Worm (Caenorhabditis elegans) whole organism, L4/young adult: ENCODE results near the gene mib-1.

Experiments used
- W03F9.2 ChIP-seq: fragments of 150-350 bp; optimal IDR thresholded peaks from 2 replicates; lab custom pipeline; 2014; ENCODE audit warnings: missing biosample characterization, missing genetic modification characterization
- dao-5 ChIP-seq: sonication (generic microtip); optimal IDR thresholded peaks from 2 replicates; lab custom pipeline; 2016; ENCODE audit warnings: missing genotype, missing genetic modification characterization, moderate library complexity, missing compliant biosample characterization
- him-1 ChIP-seq: sonication (generic microtip); optimal IDR thresholded peaks from 2 replicates; lab custom pipeline; 2016; ENCODE audit warnings: missing genotype, missing genetic modification reagents, missing genetic modification characterization, missing compliant biosample characterization

The mib-1 gene

ce11 chrIII:11286069-11286468 lies 4.4 kb downstream of the mib-1 start:
- TF ChIP-seq W03F9.2 (tag; lab: Kevin White, UChicago) (no peak), him-1 (tag; lab: Kevin White, UChicago) (no peak), dao-5 (tag; lab: Kevin White, UChicago) (no peak)

- TF ChIP-seq dao-5 (tag; lab: Kevin White, UChicago): no peak
- no peak for TF ChIP-seq W03F9.2 (tag; lab: Kevin White, UChicago)
- no peak for TF ChIP-seq him-1 (tag; lab: Kevin White, UChicago)
These were observed 6.8 kb downstream of the mib-1 start for ce11 chrIII:11283648-11284047.

- TF ChIP-seq dao-5 (tag; lab: Kevin White, UChicago) (no peak), him-1 (tag; lab: Kevin White, UChicago) (no peak), W03F9.2 (tag; lab: Kevin White, UChicago) (no peak)
These were observed 10.5 kb downstream of the mib-1 start for ce11 chrIII:11279954-11280353.

- TF ChIP-seq W03F9.2 (tag; lab: Kevin White, UChicago): no peak
- no peak for TF ChIP-seq dao-5 (tag; lab: Kevin White, UChicago)
- TF ChIP-seq him-1 (tag; lab: Kevin White, UChicago): no peak
These were observed 11.7 kb downstream of the mib-1 start, which contains the start of gene Y47D3A.21 for ce11 chrIII:11278817-11279216. Y47D3A.21 (minus strand) TSS chrIII:11278917.

ce11 chrIII:11274590-11275116 lies 15.8 kb downstream of the mib-1 start, which contains the start of gene Y47D3A.20:
Y47D3A.20 (plus strand) TSS chrIII:11275066.
- TF ChIP-seq him-1 (tag; lab: Kevin White, UChicago): no peak
- TF ChIP-seq W03F9.2 (tag; lab: Kevin White, UChicago): no peak
- no peak for TF ChIP-seq dao-5 (tag; lab: Kevin White, UChicago)

ce11 chrIII:11270795-11271194 lies 19.7 kb downstream of the mib-1 start, which contains the start of gene obr-1:
obr-1 (minus strand) TSS chrIII:11270895.
- no peak for TF ChIP-seq W03F9.2 (tag; lab: Kevin White, UChicago)
- no peak for TF ChIP-seq him-1 (tag; lab: Kevin White, UChicago)
- TF ChIP-seq dao-5 (tag; lab: Kevin White, UChicago): no peak

- no peak for TF ChIP-seq W03F9.2 (tag; lab: Kevin White, UChicago)
These were observed 21.3 kb downstream of the mib-1 start for ce11 chrIII:11269206-11269605.

- TF ChIP-seq dao-5 (tag; lab: Kevin White, UChicago) (no peak), him-1 (tag; lab: Kevin White, UChicago) (no peak), W03F9.2 (tag; lab: Kevin White, UChicago) (no peak)
These were observed 21.9 kb downstream of the mib-1 start for ce11 chrIII:11268532-11268931.

- TF ChIP-seq dao-5 (tag; lab: Kevin White, UChicago) (no peak), W03F9.2 (tag; lab: Kevin White, UChicago) (no peak), him-1 (tag; lab: Kevin White, UChicago) (no peak)
These were observed 23.1 kb downstream of the mib-1 start for ce11 chrIII:11267372-11267771.

ce11 chrIII:11262089-11262488 lies 28.4 kb downstream of the mib-1 start:
- no peak for TF ChIP-seq him-1 (tag; lab: Kevin White, UChicago)
- TF ChIP-seq dao-5 (tag; lab: Kevin White, UChicago): no peak
- TF ChIP-seq W03F9.2 (tag; lab: Kevin White, UChicago): no peak

ce11 chrIII:11255072-11255471 lies 35.4 kb downstream of the mib-1 start:
- TF ChIP-seq dao-5 (tag; lab: Kevin White, UChicago): no peak
- no peak for TF ChIP-seq W03F9.2 (tag; lab: Kevin White, UChicago)
- no peak for TF ChIP-seq him-1 (tag; lab: Kevin White, UChicago)

- TF ChIP-seq dao-5 (tag; lab: Kevin White, UChicago) (no peak), W03F9.2 (tag; lab: Kevin White, UChicago) (no peak), him-1 (tag; lab: Kevin White, UChicago) (no peak)
These were observed 38.6 kb downstream of the mib-1 start, which contains the start of gene Y47D3A.32 for ce11 chrIII:11251718-11252441. Y47D3A.32 (plus strand) TSS chrIII:11252391.

- TF ChIP-seq dao-5 (tag; lab: Kevin White, UChicago): no peak
- no peak for TF ChIP-seq W03F9.2 (tag; lab: Kevin White, UChicago)
These were observed 41.6 kb downstream of the mib-1 start for ce11 chrIII:11248897-11249296.

ce11 chrIII:11246588-11246987 lies 43.9 kb downstream of the mib-1 start:
- TF ChIP-seq dao-5 (tag; lab: Kevin White, UChicago) (no peak), W03F9.2 (tag; lab: Kevin White, UChicago) (no peak), him-1 (tag; lab: Kevin White, UChicago) (no peak)
